Fruit fly (Drosophila melanogaster): ENCODE data around the gene CG14210.
A peak's percentile ranks its signal among the peaks of the same experiment; 100 is the strongest.

CG14210 gene

DNA sequence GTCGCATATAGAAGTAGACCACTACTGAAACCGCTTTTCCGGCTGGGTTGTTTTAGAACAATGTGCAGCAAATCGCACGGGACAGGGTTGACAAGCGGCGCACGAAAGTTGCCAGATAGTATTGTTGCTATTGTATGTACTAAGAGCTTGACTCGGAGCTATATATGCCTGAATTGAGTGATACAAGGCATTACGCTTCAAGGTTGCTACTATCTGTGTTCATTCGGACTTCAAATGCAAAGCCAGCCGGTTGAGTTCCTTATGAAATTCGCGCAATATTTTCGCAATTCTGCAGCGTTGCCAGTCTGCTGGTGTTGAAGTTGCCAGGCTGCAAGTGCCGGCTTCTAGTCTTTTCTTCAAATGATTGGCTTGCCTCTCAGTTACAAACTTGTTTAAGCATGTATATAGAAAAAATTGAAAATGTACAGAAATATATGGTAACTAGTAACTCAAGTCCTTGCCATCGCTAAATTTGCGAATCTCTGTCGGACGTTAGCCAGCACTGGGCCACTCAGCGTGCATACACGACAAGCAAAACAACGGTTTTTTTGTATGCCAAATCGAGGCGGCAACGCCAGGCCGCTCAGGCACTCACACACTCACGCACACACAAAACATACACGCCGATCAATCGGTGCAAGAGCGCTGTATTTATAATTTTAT lies 35.9 kb downstream of the CG14210 start, which contains the start of the genes Ranbp21 and Elys (continued):
- TF ChIP-seq CG16813 (GFP tag; IDR thresholded peaks at IDR 0.05; ENCODE audit: partially characterized antibody) (0 out of 3 replicates have a peak, but pooled peaks have one; percentile 56), Hey (tag; optimal IDR thresholded peaks at IDR 0.05) (no peak), CG10366 (GFP tag; IDR thresholded peaks at IDR 0.05) (peak; percentile 55), trem (tag; optimal IDR thresholded peaks at IDR 0.05) (peak; percentile 51), seq (GFP tag; IDR thresholded peaks at IDR 0.05) (no peak), scrt (GFP tag; optimal IDR thresholded peaks at IDR 0.05) (no peak), CG18764 (GFP tag; optimal IDR thresholded peaks at IDR 0.05) (no peak), dimm (GFP tag; IDR thresholded peaks at IDR 0.05) (0 out of 2 replicates have a peak, but pooled peaks have one; percentile 32), bigmax (GFP tag; optimal IDR thresholded peaks at IDR 0.05) (no peak), Bteb2 (GFP tag; optimal IDR thresholded peaks at IDR 0.05) (peak; percentile 30), Hmr (GFP tag; optimal IDR thresholded peaks at IDR 0.05) (no peak), sim (GFP tag; IDR thresholded peaks at IDR 0.05) (no peak), Spps (tag; optimal IDR thresholded peaks at IDR 0.05) (no peak), CG4707 (GFP tag; optimal IDR thresholded peaks at IDR 0.05) (no peak), ci (GFP tag; IDR thresholded peaks at IDR 0.05) (peak; percentile 56; the same call in 1 of the 3 replicates), NC2α (GFP tag; optimal IDR thresholded peaks at IDR 0.05) (no peak), Hmx (GFP tag; optimal IDR thresholded peaks at IDR 0.05) (no peak), ken (GFP tag; IDR thresholded peaks at IDR 0.05) (peak; percentile 72; the same call in 2 of the 3 replicates), crol (GFP tag; IDR thresholded peaks at IDR 0.05) (no peak), CG14965 (GFP tag; optimal IDR thresholded peaks at IDR 0.05; ENCODE audit: borderline replicate concordance) (no peak), CG6765 (GFP tag; optimal IDR thresholded peaks at IDR 0.05) (no peak), CG16863 (GFP tag; optimal IDR thresholded peaks at IDR 0.05) (peak; percentile 56), zen2 (GFP tag; IDR thresholded peaks at IDR 0.05; ENCODE audit: partially characterized antibody) (no peak), CG3726 (GFP tag; IDR thresholded peaks at IDR 0.05) (no peak), CG6254 (GFP tag; optimal IDR thresholded peaks at IDR 0.05) (no peak), Jarid2 (GFP tag; optimal IDR thresholded peaks at IDR 0.05) (no peak), lola (GFP tag; optimal IDR thresholded peaks at IDR 0.05) (peak in 1 of 3 experiments; percentile 51), fd102C (GFP tag; optimal IDR thresholded peaks at IDR 0.05) (no peak), gcm2 (GFP tag; optimal IDR thresholded peaks at IDR 0.05) (no peak), CG10274 (GFP tag; optimal IDR thresholded peaks at IDR 0.05) (no peak), onecut (GFP tag; IDR thresholded peaks at IDR 0.05) (peak; percentile 24; the same call in 1 of the 2 replicates), Six4 (GFP tag; optimal IDR thresholded peaks at IDR 0.05) (peak; percentile 16), Mad (GFP tag; optimal IDR thresholded peaks at IDR 0.05) (peak; percentile 62), nerfin-1 (tag; optimal IDR thresholded peaks at IDR 0.05) (no peak), ftz-f1 (GFP tag; optimal IDR thresholded peaks at IDR 0.05) (peak; percentile 5), CoRest (tag; optimal IDR thresholded peaks at IDR 0.05) (peak; percentile 55), amos (GFP tag; IDR thresholded peaks at IDR 0.05; ENCODE audit: partially characterized antibody) (peak; percentile 55; the same call in 1 of the 2 replicates), CG17385 (GFP tag; optimal IDR thresholded peaks at IDR 0.05) (no peak), cg (GFP tag; optimal IDR thresholded peaks at IDR 0.05) (peak; percentile 69), CG11560 (tag; IDR thresholded peaks at IDR 0.05) (peak; percentile 37; the same call in 1 of the 3 replicates), gce (GFP tag; IDR thresholded peaks at IDR 0.05) (no peak), odd (GFP tag; optimal IDR thresholded peaks at IDR 0.05) (no peak), Dll (GFP tag; IDR thresholded peaks at IDR 0.05; ENCODE audit: partially characterized antibody) (peak; percentile 31; the same call in 1 of the 4 replicates), D19A (tag; optimal IDR thresholded peaks at IDR 0.05) (no peak), E2f2 (GFP tag; IDR thresholded peaks at IDR 0.05) (peak; percentile 61), HLHmδ (GFP tag; optimal IDR thresholded peaks at IDR 0.05) (no peak), en (GFP tag; optimal IDR thresholded peaks at IDR 0.05) (no peak), CG17186 (GFP tag; optimal IDR thresholded peaks at IDR 0.05) (peak; percentile 12), CG7556 (GFP tag; optimal IDR thresholded peaks at IDR 0.05) (peak; percentile 34)

Measured in whole organism, embryonic.